Worm (Caenorhabditis elegans): ENCODE data around the gene lsm-7.

The lsm-7 gene

DNA sequence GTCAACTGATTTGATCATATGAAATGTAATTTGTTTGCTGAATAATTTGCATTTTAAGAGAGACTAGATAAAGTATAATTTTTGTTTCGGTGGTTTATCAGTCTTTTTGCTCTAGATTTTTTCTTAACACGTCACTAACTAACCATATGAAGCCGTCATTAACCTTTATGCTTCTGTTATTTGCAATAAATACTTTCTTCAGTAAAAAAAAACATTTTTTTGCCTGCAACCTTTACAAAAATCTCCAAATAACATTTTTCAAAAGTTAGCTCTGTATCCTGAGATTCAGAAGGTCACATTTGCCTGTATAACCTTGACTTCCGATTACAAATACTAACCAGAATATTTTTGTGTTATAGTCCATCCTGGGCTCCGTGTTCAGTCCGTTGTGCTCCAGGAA lies 37.5 kb downstream of the lsm-7 start:
- TF ChIP-seq let-526 (GFP tag; IDR thresholded peaks at IDR 0.05) (no peak), snpc-1.1 (tag; optimal IDR thresholded peaks at IDR 0.05; ENCODE audit: insufficient read depth) (no peak), repo-1 (tag; optimal IDR thresholded peaks at IDR 0.05) (no peak), snpc-1.3 (tag; optimal IDR thresholded peaks at IDR 0.05; ENCODE audit: insufficient read depth) (no peak), nhr-80 (tag; optimal IDR thresholded peaks at IDR 0.05) (no peak), Y56A3A.18 (GFP tag; IDR thresholded peaks at IDR 0.05) (no peak), B0035.1 (tag; optimal IDR thresholded peaks at IDR 0.05) (no peak), ceh-91 (GFP tag; IDR thresholded peaks at IDR 0.05) (no peak), lin-35 (GFP tag; optimal IDR thresholded peaks at IDR 0.05) (no peak)

DNA sequence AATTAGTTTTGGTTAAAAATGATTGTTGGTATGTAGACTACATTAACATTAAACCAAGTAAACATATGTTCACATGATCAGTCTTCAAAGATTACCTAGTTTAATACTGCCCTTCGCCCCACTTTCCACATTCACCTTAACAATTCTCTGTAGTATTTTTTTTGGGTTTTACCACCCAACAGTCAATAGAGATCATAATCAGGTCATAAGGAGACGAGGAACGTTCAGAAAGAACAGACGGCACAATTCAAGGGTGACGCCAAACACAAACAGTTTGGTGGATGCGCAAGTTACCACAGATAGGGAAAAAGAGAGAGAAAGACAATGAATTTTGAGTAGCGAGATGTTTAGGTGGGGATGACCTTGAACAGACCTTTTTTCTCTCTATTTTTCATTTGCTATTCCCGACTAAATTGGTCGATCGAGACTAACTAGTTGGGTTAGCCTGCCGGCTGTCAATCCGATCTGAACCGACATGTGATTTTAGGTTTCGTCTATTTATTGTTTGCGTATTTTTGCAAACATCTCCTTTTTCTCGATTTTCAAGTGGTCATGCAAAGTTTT lies 38.4 kb downstream of the lsm-7 start:
- TF ChIP-seq nhr-80 (tag; optimal IDR thresholded peaks at IDR 0.05) (peak; percentile 27), pha-4 (tag; optimal IDR thresholded peaks at IDR 0.05) (peak; percentile 56), cebp-1 (GFP tag; IDR thresholded peaks at IDR 0.05) (no peak), cebp-1 (tag; optimal IDR thresholded peaks at IDR 0.05) (peak; percentile 29), T07F8.4 (tag; optimal IDR thresholded peaks at IDR 0.05) (no peak), ztf-6 (GFP tag; IDR thresholded peaks at IDR 0.05) (0 out of 2 replicates have a peak, but pooled peaks have one; percentile 40), hmg-1.2 (GFP tag; IDR thresholded peaks at IDR 0.05) (no peak)

DNA sequence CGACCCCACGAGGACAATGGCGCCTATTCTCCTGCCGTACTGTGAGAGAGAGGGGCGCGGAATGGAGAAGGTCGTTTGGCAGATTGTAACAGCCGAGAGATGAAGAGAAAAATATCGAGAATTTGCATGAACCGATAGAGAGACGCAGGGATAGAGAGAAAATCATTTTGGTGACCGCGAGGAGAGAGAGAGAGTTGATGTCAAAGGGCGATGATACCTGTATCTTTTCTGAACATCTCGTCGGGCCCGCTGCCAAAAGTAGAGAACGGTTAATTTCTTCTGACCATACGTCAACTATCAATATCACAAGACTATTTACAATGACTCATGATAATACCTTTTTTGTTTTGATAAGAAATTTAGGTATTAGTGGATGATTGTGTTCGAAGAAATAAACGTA lies 42.7 kb downstream of the lsm-7 start:
- TF ChIP-seq ama-1 (optimal IDR thresholded peaks at IDR 0.05), result no peak
- TF ChIP-seq ama-1 (GFP tag; optimal IDR thresholded peaks at IDR 0.05), result no peak
- TF ChIP-seq ztf-26 (tag; optimal IDR thresholded peaks at IDR 0.05), result peak; percentile 66
- TF ChIP-seq nhr-80 (tag; optimal IDR thresholded peaks at IDR 0.05), result peak; percentile 44
- TF ChIP-seq sdz-38 (tag; optimal IDR thresholded peaks at IDR 0.05), result no peak
- TF ChIP-seq C06A6.2 (GFP tag; conservative IDR thresholded peaks at IDR 0.05), result peak; percentile 62; the same call in 1 of the 2 replicates
- no peak for TF ChIP-seq nfyb-1 (GFP tag; IDR thresholded peaks at IDR 0.05)
- TF ChIP-seq lin-40 (tag; optimal IDR thresholded peaks at IDR 0.05), result peak; percentile 61
- TF ChIP-seq somi-1 (GFP tag; optimal IDR thresholded peaks at IDR 0.05), result peak; percentile 37
- 0 out of 2 replicates have a peak, but pooled peaks have one; percentile 28 for TF ChIP-seq dox-1 (GFP tag; IDR thresholded peaks at IDR 0.05)
- peak; percentile 44; the same call in 1 of the 2 replicates for TF ChIP-seq hmg-1.2 (GFP tag; IDR thresholded peaks at IDR 0.05)
- TF ChIP-seq ekl-4 (GFP tag; IDR thresholded peaks at IDR 0.05), result 0 out of 2 replicates have a peak, but pooled peaks have one; percentile 7
- no peak for TF ChIP-seq die-1 (tag; optimal IDR thresholded peaks at IDR 0.05)
- TF ChIP-seq F33H1.4 (GFP tag; IDR thresholded peaks at IDR 0.05), result no peak
- no peak for TF ChIP-seq cebp-1 (GFP tag; IDR thresholded peaks at IDR 0.05)
- peak; percentile 32 for TF ChIP-seq cebp-1 (tag; optimal IDR thresholded peaks at IDR 0.05)

- TF ChIP-seq hmg-1.2 (GFP tag; IDR thresholded peaks at IDR 0.05), result 0 out of 2 replicates have a peak, but pooled peaks have one; percentile 9
- no peak for TF ChIP-seq somi-1 (GFP tag; optimal IDR thresholded peaks at IDR 0.05)
- no peak for TF ChIP-seq ztf-18 (tag; optimal IDR thresholded peaks at IDR 0.05)
- TF ChIP-seq pbrm-1 (GFP tag; IDR thresholded peaks at IDR 0.05), result no peak
- no peak for TF ChIP-seq hsf-1 (GFP tag; IDR thresholded peaks at IDR 0.05)
- TF ChIP-seq let-607 (tag; optimal IDR thresholded peaks at IDR 0.05), result no peak
Measured at ce11 chrIV:10978641-10979040, 45.3 kb downstream of the lsm-7 start.

DNA sequence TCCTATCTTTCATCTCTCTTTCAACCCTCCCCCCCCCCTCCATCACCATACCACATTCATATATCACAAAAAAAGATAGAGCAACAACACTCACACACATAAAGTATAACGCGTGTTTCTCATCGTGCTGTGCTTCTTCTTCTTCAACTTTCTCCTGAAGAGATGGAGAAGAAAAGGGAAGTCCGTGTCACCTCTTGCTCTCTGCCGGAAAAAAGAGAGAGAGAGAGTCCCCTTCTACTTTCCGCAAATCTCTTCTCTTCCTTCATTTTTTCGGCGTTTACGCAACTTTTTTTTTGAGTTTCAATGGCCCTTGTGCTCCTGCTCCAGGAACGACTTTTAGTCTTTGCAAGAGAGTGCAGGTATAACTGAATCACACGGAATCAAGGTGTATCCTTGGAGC lies 46.4 kb downstream of the lsm-7 start:
- TF ChIP-seq zim-3 (tag; optimal IDR thresholded peaks at IDR 0.05) (no peak), Y95B8A.8 (GFP tag; IDR thresholded peaks at IDR 0.05) (no peak), zfh-2 (GFP tag; conservative IDR thresholded peaks at IDR 0.05) (0 out of 2 replicates have a peak, but pooled peaks have one; percentile 12), F33H1.4 (GFP tag; IDR thresholded peaks at IDR 0.05) (no peak), sdz-38 (tag; optimal IDR thresholded peaks at IDR 0.05) (no peak), ztf-6 (GFP tag; IDR thresholded peaks at IDR 0.05) (no peak), cebp-1 (GFP tag; IDR thresholded peaks at IDR 0.05) (no peak), cebp-1 (tag; optimal IDR thresholded peaks at IDR 0.05) (peak; percentile 19), rcor-1 (GFP tag; IDR thresholded peaks at IDR 0.05) (no peak), K12H6.12 (tag; optimal IDR thresholded peaks at IDR 0.05) (peak; percentile 1), nfya-2 (GFP tag; IDR thresholded peaks at IDR 0.05) (no peak), ztf-28 (GFP tag; IDR thresholded peaks at IDR 0.05) (no peak), somi-1 (GFP tag; optimal IDR thresholded peaks at IDR 0.05) (no peak), pha-4 (tag; optimal IDR thresholded peaks at IDR 0.05) (no peak), ceh-40 (GFP tag; IDR thresholded peaks at IDR 0.05) (no peak), nhr-120 (GFP tag; IDR thresholded peaks at IDR 0.05) (no peak), ZK185.1 (tag; optimal IDR thresholded peaks at IDR 0.05; ENCODE audit: poor library complexity, severe bottlenecking) (no peak)

All from whole organism, young adult.